Fruit fly (Drosophila melanogaster) whole organism, prepupa: Measurements from ENCODE around the gene ppk28.

Experiments
- CG11294 ChIP-seq: fragments of 200-800 bp; sonication (Bioruptor generic); IDR thresholded peaks from 2 replicates; pipeline ENCODE4 v1.3.6; 2022; ENCODE audit warnings: missing biosample characterization, missing genetic modification characterization
- CG11762 ChIP-seq: fragments of 200-800 bp; sonication (Bioruptor generic); optimal IDR thresholded peaks from 3 replicates; lab custom pipeline; 2016; ENCODE audit warnings: missing biosample characterization, missing genetic modification characterization; ENCODE audit not compliant: insufficient read depth
- CG15336 ChIP-seq: fragments of 200-800 bp; sonication (Bioruptor generic); IDR thresholded peaks from 2 replicates; pipeline ENCODE4 v1.3.6; 2022; ENCODE audit warnings: missing biosample characterization, missing genetic modification characterization
- CG1621 ChIP-seq: fragments of 200-800 bp; sonication (Bioruptor generic); optimal IDR thresholded peaks from 3 replicates; lab custom pipeline; 2018; ENCODE audit warnings: missing biosample characterization, mild to moderate bottlenecking, missing genetic modification characterization
- CG16779 ChIP-seq: fragments of 200-800 bp; sonication (Bioruptor generic); optimal IDR thresholded peaks from 3 replicates; lab custom pipeline; 2017; ENCODE audit warnings: missing biosample characterization, mild to moderate bottlenecking, missing genetic modification characterization
- CG3032 ChIP-seq: fragments of 200-800 bp; optimal IDR thresholded peaks from 2 replicates; lab custom pipeline; 2019; ENCODE audit warnings: missing biosample characterization, mild to moderate bottlenecking, missing genetic modification characterization, moderate library complexity
- CG31627 ChIP-seq: fragments of 200-800 bp; sonication (Bioruptor generic); optimal IDR thresholded peaks from 3 replicates; lab custom pipeline; 2016; ENCODE audit warnings: missing biosample characterization, missing genetic modification characterization
- CG32006 ChIP-seq: fragments of 200-800 bp; sonication (Bioruptor generic); optimal IDR thresholded peaks from 3 replicates; lab custom pipeline; 2017; ENCODE audit warnings: missing biosample characterization, mild to moderate bottlenecking, missing genetic modification characterization
- CG34406 ChIP-seq: fragments of 200-800 bp; sonication (Bioruptor generic); optimal IDR thresholded peaks from 3 replicates; lab custom pipeline; 2016; ENCODE audit warnings: missing biosample characterization, missing genetic modification characterization
- CG3919 ChIP-seq: fragments of 200-800 bp; sonication (Bioruptor generic); optimal IDR thresholded peaks from 3 replicates; lab custom pipeline; 2016; ENCODE audit warnings: missing biosample characterization, missing genetic modification characterization
- CG4318 ChIP-seq: fragments of 200-800 bp; sonication (Bioruptor generic); optimal IDR thresholded peaks from 3 replicates; lab custom pipeline; 2017; ENCODE audit warnings: missing biosample characterization, mild to moderate bottlenecking, missing genetic modification characterization
- CG6163 ChIP-seq: fragments of 200-800 bp; sonication (Bioruptor generic); IDR thresholded peaks from 3 replicates; pipeline ENCODE4 v1.3.6; 2022; ENCODE audit warnings: missing biosample characterization, missing genetic modification characterization
- CG6276 ChIP-seq: fragments of 200-800 bp; sonication (Bioruptor generic); optimal IDR thresholded peaks from 2 replicates; lab custom pipeline; 2017; ENCODE audit warnings: missing biosample characterization, mild to moderate bottlenecking, missing genetic modification characterization
- CG6808 ChIP-seq: fragments of 200-800 bp; sonication (Bioruptor generic); optimal IDR thresholded peaks from 3 replicates; lab custom pipeline; 2017; ENCODE audit warnings: missing biosample characterization, missing genetic modification characterization, mild to moderate bottlenecking, moderate library complexity, missing genetic modification reagents
- CG6854 ChIP-seq: fragments of 200-800 bp; sonication (Bioruptor generic); optimal IDR thresholded peaks from 2 replicates; lab custom pipeline; 2017; ENCODE audit warnings: missing biosample characterization, mild to moderate bottlenecking, missing genetic modification characterization
- CG7368 ChIP-seq: fragments of 200-800 bp; sonication (Bioruptor generic); optimal IDR thresholded peaks from 3 replicates; lab custom pipeline; 2016; ENCODE audit warnings: missing biosample characterization, missing genetic modification characterization
- CG8319 ChIP-seq: fragments of 200-800 bp; sonication (Bioruptor generic); optimal IDR thresholded peaks from 3 replicates; lab custom pipeline; 2016; ENCODE audit warnings: missing biosample characterization, missing genetic modification characterization
- CG9139 ChIP-seq: fragments of 200-800 bp; sonication (Bioruptor generic); optimal IDR thresholded peaks from 3 replicates; lab custom pipeline; 2017; ENCODE audit warnings: missing biosample characterization, mild to moderate bottlenecking, missing genetic modification characterization
- Eip75B ChIP-seq: fragments of 200-800 bp; sonication (Bioruptor generic); optimal IDR thresholded peaks from 3 replicates; lab custom pipeline; 2016; ENCODE audit warnings: missing biosample characterization, missing genetic modification characterization
- Eip78C ChIP-seq: fragments of 200-800 bp; sonication (Bioruptor generic); peaks from one replicate; lab custom pipeline; 2016; ENCODE audit warnings: missing biosample characterization, missing genetic modification characterization
- Eip93F ChIP-seq: fragments of 200-800 bp; sonication (Bioruptor generic); optimal IDR thresholded peaks from 2 replicates; lab custom pipeline; 2016; ENCODE audit warnings: missing biosample characterization, mild to moderate bottlenecking, missing genetic modification characterization
- Ets96B ChIP-seq: fragments of 200-800 bp; optimal IDR thresholded peaks from 2 replicates; lab custom pipeline; 2019; ENCODE audit warnings: missing biosample characterization, mild to moderate bottlenecking, missing genetic modification characterization, moderate library complexity
- Gug ChIP-seq: fragments of 200-800 bp; sonication (Bioruptor generic); IDR thresholded peaks from 2 replicates; pipeline ENCODE4 v1.3.6; 2022; ENCODE audit warnings: missing biosample characterization, missing genetic modification characterization
- Hr39 ChIP-seq: fragments of 200-800 bp; sonication (Bioruptor generic); optimal IDR thresholded peaks from 2 replicates; lab custom pipeline; 2016; ENCODE audit warnings: missing biosample characterization, missing genetic modification characterization
- Lpt ChIP-seq: fragments of 200-800 bp; sonication (Bioruptor generic); optimal IDR thresholded peaks from 3 replicates; lab custom pipeline; 2016; ENCODE audit warnings: missing biosample characterization, missing genetic modification characterization
- Met ChIP-seq: fragments of 200-800 bp; sonication (Bioruptor generic); optimal IDR thresholded peaks from 3 replicates; lab custom pipeline; 2016; ENCODE audit warnings: missing biosample characterization, missing genetic modification characterization
- Smox ChIP-seq: fragments of 200-800 bp; sonication (Bioruptor generic); optimal IDR thresholded peaks from 3 replicates; lab custom pipeline; 2016; ENCODE audit warnings: missing biosample characterization, missing genetic modification characterization
- dac ChIP-seq: fragments of 200-800 bp; sonication (Bioruptor generic); optimal IDR thresholded peaks from 2 replicates; lab custom pipeline; 2017; ENCODE audit warnings: missing biosample characterization, mild to moderate bottlenecking, missing genetic modification characterization
- dsx ChIP-seq: fragments of 200-800 bp; optimal IDR thresholded peaks from 3 replicates; lab custom pipeline; 2019; ENCODE audit warnings: missing biosample characterization, mild to moderate bottlenecking, missing genetic modification characterization, moderate library complexity; ENCODE audit not compliant: poor library complexity, severe bottlenecking
- eg ChIP-seq: fragments of 200-800 bp; sonication (Bioruptor generic); IDR thresholded peaks from 3 replicates; pipeline ENCODE4 v1.3.6; 2022; ENCODE audit warnings: missing biosample characterization, missing genetic modification characterization
- esn ChIP-seq: fragments of 200-800 bp; sonication (Bioruptor generic); optimal IDR thresholded peaks from 2 replicates; lab custom pipeline; 2016; ENCODE audit warnings: missing biosample characterization, mild to moderate bottlenecking, missing genetic modification characterization, moderate library complexity
- fd59A ChIP-seq: fragments of 200-800 bp; sonication (Bioruptor generic); optimal IDR thresholded peaks from 2 replicates; lab custom pipeline; 2017; ENCODE audit warnings: missing biosample characterization, mild to moderate bottlenecking, missing genetic modification characterization, missing genetic modification reagents
- fkh ChIP-seq: fragments of 200-800 bp; sonication (Bioruptor generic); optimal IDR thresholded peaks from 3 replicates; lab custom pipeline; 2017; ENCODE audit warnings: missing biosample characterization, mild to moderate bottlenecking, missing genetic modification characterization, moderate library complexity
- lz ChIP-seq: fragments of 200-800 bp; sonication (Bioruptor generic); optimal IDR thresholded peaks from 3 replicates; lab custom pipeline; 2016; ENCODE audit warnings: missing biosample characterization, missing genetic modification characterization
- pdm3 ChIP-seq: fragments of 200-800 bp; sonication (Bioruptor generic); optimal IDR thresholded peaks from 3 replicates; lab custom pipeline; 2016; ENCODE audit warnings: missing biosample characterization, missing genetic modification characterization
- salr ChIP-seq, 2 experiments: fragments of 200-800 bp; sonication (Bioruptor generic); optimal IDR thresholded peaks; 3 replicates each; lab custom pipeline; 2016 to 2018; ENCODE audit warnings: missing biosample characterization in 2 of 2, missing genetic modification characterization in 2 of 2, mild to moderate bottlenecking in 1 of 2
- spab ChIP-seq: fragments of 200-800 bp; sonication (Bioruptor generic); optimal IDR thresholded peaks from 2 replicates; lab custom pipeline; 2017; ENCODE audit warnings: missing biosample characterization, mild to moderate bottlenecking, missing genetic modification characterization, missing genetic modification reagents
- ss ChIP-seq, 2 experiments: fragments of 200-800 bp; sonication (Bioruptor generic); optimal IDR thresholded peaks; 2 replicates in 1 of 2; 3 replicates in 1 of 2; lab custom pipeline; 2017 to 2018; ENCODE audit warnings: mild to moderate bottlenecking in 2 of 2, missing biosample characterization in 2 of 2, missing genetic modification characterization in 2 of 2, moderate library complexity in 1 of 2
- svp ChIP-seq: fragments of 200-800 bp; sonication (Bioruptor generic); peaks from one replicate; lab custom pipeline; 2016; ENCODE audit warnings: missing biosample characterization, missing genetic modification characterization
- topi ChIP-seq: fragments of 200-800 bp; sonication (Bioruptor generic); optimal IDR thresholded peaks from 3 replicates; lab custom pipeline; 2016; ENCODE audit warnings: missing biosample characterization, missing genetic modification characterization
- vri ChIP-seq: fragments of 200-800 bp; sonication (Bioruptor generic); optimal IDR thresholded peaks from 3 replicates; lab custom pipeline; 2016; ENCODE audit warnings: missing biosample characterization, mild to moderate bottlenecking, missing genetic modification characterization

Gene ppk28

dm6 chrX:16765809-16766208, 40.1 kb upstream of the ppk28 start (continued):
- TF ChIP-seq spab (no peak), CG4318 (GFP tag; lab: Kevin White, UChicago) (no peak), CG1621 (tag; lab: Kevin White, UChicago) (no peak), CG11762 (GFP tag; lab: Kevin White, UChicago) (no peak), Gug (GFP tag; lab: Robert Waterston, UW) (no peak), CG34406 (GFP tag; lab: Kevin White, UChicago) (no peak), fkh (GFP tag; lab: Kevin White, UChicago) (no peak), CG11294 (GFP tag; lab: Robert Waterston, UW) (no peak), CG7368 (GFP tag; lab: Kevin White, UChicago) (no peak), svp (GFP tag; lab: Kevin White, UChicago) (no peak), Eip78C (GFP tag; lab: Kevin White, UChicago) (peak; percentile 84), CG3919 (GFP tag; lab: Kevin White, UChicago) (peak; percentile 7), ss (GFP tag; optimal IDR thresholded peaks at IDR 0.05; lab: Kevin White, UChicago) (peak in 1 of 2 experiments; percentile 24), lz (GFP tag; lab: Kevin White, UChicago) (no peak), salr (GFP tag; optimal IDR thresholded peaks at IDR 0.05; lab: Kevin White, UChicago) (no peak), CG32006 (GFP tag; lab: Kevin White, UChicago) (peak; percentile 55), CG6276 (GFP tag; lab: Kevin White, UChicago) (no peak), CG8319 (no peak), esn (no peak), Eip93F (GFP tag; lab: Kevin White, UChicago) (no peak), CG31627 (GFP tag; lab: Kevin White, UChicago) (no peak), Lpt (GFP tag; lab: Kevin White, UChicago) (peak; percentile 56), dsx (peak; percentile 4), vri (no peak)

dm6 chrX:16766868-16767431, 38.9 kb upstream of the ppk28 start:
- no peak for TF ChIP-seq fkh (GFP tag; lab: Kevin White, UChicago)
- TF ChIP-seq CG6808 (GFP tag; lab: Kevin White, UChicago) = no peak
- TF ChIP-seq svp (GFP tag; lab: Kevin White, UChicago) = peak; percentile 45
- TF ChIP-seq CG15336 (GFP tag; lab: Robert Waterston, UW) = 0 out of 2 replicates have a peak, but pooled peaks have one; percentile 26
- TF ChIP-seq CG3919 (GFP tag; lab: Kevin White, UChicago) = no peak
- TF ChIP-seq ss (GFP tag; optimal IDR thresholded peaks at IDR 0.05; lab: Kevin White, UChicago) = peak in 1 of 2 experiments; percentile 33
- no peak for TF ChIP-seq pdm3
- TF ChIP-seq Eip78C (GFP tag; lab: Kevin White, UChicago) = peak; percentile 39
- TF ChIP-seq salr (GFP tag; optimal IDR thresholded peaks at IDR 0.05; lab: Kevin White, UChicago) = no peak
- TF ChIP-seq eg (GFP tag; lab: Robert Waterston, UW) = 0 out of 3 replicates have a peak, but pooled peaks have one; percentile 9
- TF ChIP-seq CG6163 (GFP tag; lab: Robert Waterston, UW) = 0 out of 3 replicates have a peak, but pooled peaks have one; percentile 16

dm6 chrX:16768770-16769169, 37.1 kb upstream of the ppk28 start:
- no peak for TF ChIP-seq CG11294 (GFP tag; lab: Robert Waterston, UW)
- TF ChIP-seq CG32006 (GFP tag; lab: Kevin White, UChicago) = peak; percentile 39
- TF ChIP-seq Eip78C (GFP tag; lab: Kevin White, UChicago) = peak; percentile 54
- no peak for TF ChIP-seq lz (GFP tag; lab: Kevin White, UChicago)

DNA sequence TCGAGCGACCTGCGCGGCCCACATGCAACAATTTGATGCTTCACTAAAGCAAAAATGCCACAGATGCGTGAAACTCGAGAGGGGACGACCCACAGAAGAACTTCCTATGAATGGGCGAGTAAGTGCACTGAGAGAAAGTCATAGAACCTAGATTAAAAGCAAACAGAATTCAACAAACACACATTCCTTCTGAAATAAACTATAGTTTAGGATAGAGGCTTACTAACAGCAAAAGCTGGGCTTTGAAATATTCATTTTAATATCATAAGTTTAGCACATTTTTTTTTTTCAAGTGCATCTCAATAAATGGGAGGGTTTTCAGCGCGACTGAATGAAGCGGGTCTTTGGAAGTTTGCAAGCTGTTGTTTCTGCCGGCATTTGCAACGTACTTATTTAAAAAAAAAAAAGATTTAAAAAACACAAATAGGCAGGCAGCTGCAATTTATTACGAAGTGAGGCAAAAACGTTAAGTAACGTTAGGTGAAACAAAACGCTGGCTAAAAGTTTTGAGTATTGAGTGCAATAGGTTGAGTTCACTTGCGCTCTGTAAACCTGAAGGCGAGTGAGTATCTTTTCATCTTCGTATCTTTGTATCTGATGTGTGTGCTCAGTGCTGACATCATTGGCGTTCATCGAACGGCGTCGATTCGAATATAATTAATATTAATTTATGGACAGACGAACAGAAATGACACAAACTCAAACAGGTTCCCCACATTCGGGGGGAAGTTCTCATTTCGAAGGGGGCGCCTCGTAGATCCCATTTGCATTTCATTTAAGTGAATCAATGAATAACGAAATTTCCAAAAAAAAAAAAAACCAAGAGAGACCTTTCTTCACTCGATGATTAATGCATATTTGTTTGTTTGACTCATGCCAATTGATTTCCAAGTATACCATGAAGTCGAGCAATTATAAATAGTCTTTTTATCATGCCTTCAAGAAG, 32.7 kb upstream of the ppk28 start:
- TF ChIP-seq CG16779 (tag; lab: Kevin White, UChicago) (no peak), CG8319 (peak; percentile 48), Ets96B (tag; lab: Kevin White, UChicago) (peak; percentile 69), CG6854 (GFP tag; lab: Kevin White, UChicago) (no peak), Met (GFP tag; lab: Kevin White, UChicago) (peak; percentile 39), CG3032 (tag; lab: Kevin White, UChicago) (peak; percentile 72), Eip78C (GFP tag; lab: Kevin White, UChicago) (peak; percentile 91), CG9139 (GFP tag; lab: Kevin White, UChicago) (no peak), Eip75B (GFP tag; lab: Kevin White, UChicago) (peak; percentile 65), dac (GFP tag; lab: Kevin White, UChicago) (no peak), Hr39 (peak; percentile 25), salr (GFP tag; optimal IDR thresholded peaks at IDR 0.05; lab: Kevin White, UChicago) (peak; percentile 28 to 45), CG6808 (GFP tag; lab: Kevin White, UChicago) (peak; percentile 69), svp (GFP tag; lab: Kevin White, UChicago) (peak; percentile 84), fd59A (GFP tag; lab: Kevin White, UChicago) (peak; percentile 0), pdm3 (peak; percentile 52), CG15336 (GFP tag; lab: Robert Waterston, UW) (peak; percentile 83), Smox (GFP tag; lab: Kevin White, UChicago) (no peak), topi (GFP tag; lab: Kevin White, UChicago) (peak; percentile 62)
